Worm (Caenorhabditis elegans): ENCODE results near the gene C25H3.1.

ce11 chrII:5691216-5691771, 7.6 kb upstream of the C25H3.1 start, which contains the start of the genes ndub-5 and eif-2D:
- TF ChIP-seq ZK546.5 (tag; optimal IDR thresholded peaks at IDR 0.05) (no peak), sem-4 (tag; optimal IDR thresholded peaks at IDR 0.05) (no peak), ama-1 (optimal IDR thresholded peaks at IDR 0.05) (no peak)

All from whole organism, L2 larva.